Worm (Caenorhabditis elegans) whole organism, L2 larva: Measurements from ENCODE around the gene glb-23.

Source experiments
- C34F6.9 ChIP-seq: fragments of 150-350 bp; optimal IDR thresholded peaks from 2 replicates; lab custom pipeline; 2014; ENCODE audit warnings: missing biosample characterization, missing genetic modification characterization
- F13H6.1 ChIP-seq: sonication (generic microtip); optimal IDR thresholded peaks from 2 replicates; lab custom pipeline; 2016; ENCODE audit warnings: missing genetic modification characterization, missing compliant biosample characterization
- R02D3.7 ChIP-seq: fragments of 150-350 bp; optimal IDR thresholded peaks from 2 replicates; lab custom pipeline; 2014; ENCODE audit warnings: missing biosample characterization, missing genetic modification characterization
- Y55F3AM.14 ChIP-seq: fragments of 200-800 bp; sonication (Bioruptor generic); optimal IDR thresholded peaks from 2 replicates; lab custom pipeline; 2018; ENCODE audit warnings: mild to moderate bottlenecking, missing genetic modification characterization, missing compliant biosample characterization
- ZK546.5 ChIP-seq: sonication (generic microtip); optimal IDR thresholded peaks from 2 replicates; lab custom pipeline; 2017; ENCODE audit warnings: missing biosample characterization, missing genetic modification characterization
- alr-1 ChIP-seq: fragments of 150-350 bp; optimal IDR thresholded peaks from 2 replicates; lab custom pipeline; 2014; ENCODE audit warnings: missing biosample characterization, missing genetic modification characterization
- aly-2 ChIP-seq: fragments of 150-350 bp; optimal IDR thresholded peaks from 2 replicates; lab custom pipeline; 2014; ENCODE audit warnings: missing biosample characterization, missing genetic modification characterization
- ama-1 ChIP-seq: fragments of 150-350 bp; optimal IDR thresholded peaks from 2 replicates; lab custom pipeline; 2018; ENCODE audit warnings: inconsistent platforms
- blmp-1 ChIP-seq: sonication (generic microtip); optimal IDR thresholded peaks from 2 replicates; lab custom pipeline; 2017; ENCODE audit warnings: missing genetic modification characterization, mild to moderate bottlenecking, missing compliant biosample characterization, antibody characterized with exemption, moderate library complexity; ENCODE audit not compliant: insufficient read depth
- ceh-16 ChIP-seq: fragments of 150-350 bp; optimal IDR thresholded peaks from 2 replicates; lab custom pipeline; 2014; ENCODE audit warnings: missing biosample characterization, missing genetic modification characterization
- dmd-4 ChIP-seq: sonication (generic microtip); optimal IDR thresholded peaks from 2 replicates; lab custom pipeline; 2017; ENCODE audit warnings: missing biosample characterization, missing genetic modification characterization
- egl-27 ChIP-seq: sonication (generic microtip); optimal IDR thresholded peaks from 3 replicates; lab custom pipeline; 2017; ENCODE audit warnings: missing biosample characterization, missing genetic modification reagents, missing genetic modification characterization
- elt-3 ChIP-seq: sonication (generic microtip); optimal IDR thresholded peaks from 2 replicates; lab custom pipeline; 2017; ENCODE audit warnings: missing biosample characterization, missing genetic modification characterization
- fos-1 ChIP-seq: fragments of 150-350 bp; optimal IDR thresholded peaks from 2 replicates; lab custom pipeline; 2014; ENCODE audit warnings: missing biosample characterization, missing genetic modification characterization
- gmeb-1 ChIP-seq: fragments of 150-350 bp; optimal IDR thresholded peaks from 2 replicates; lab custom pipeline; 2014; ENCODE audit warnings: missing biosample characterization, missing genetic modification characterization
- lin-11 ChIP-seq: fragments of 150-350 bp; sonication (generic microtip); optimal IDR thresholded peaks from 2 replicates; lab custom pipeline; 2014; ENCODE audit warnings: missing biosample characterization, missing genetic modification characterization, inconsistent platforms, mixed read lengths
- lin-13 ChIP-seq: fragments of 150-350 bp; optimal IDR thresholded peaks from 2 replicates; lab custom pipeline; 2014; ENCODE audit warnings: missing biosample characterization, missing genetic modification reagents, missing genetic modification characterization
- mab-5 ChIP-seq: fragments of 150-350 bp; optimal IDR thresholded peaks from 2 replicates; lab custom pipeline; 2014; ENCODE audit warnings: missing biosample characterization, missing genetic modification characterization
- mbf-1 ChIP-seq: sonication (generic microtip); optimal IDR thresholded peaks from 2 replicates; lab custom pipeline; 2017; ENCODE audit warnings: missing biosample characterization, missing genetic modification characterization
- mdl-1 ChIP-seq, 2 experiments: fragments of 150-350 bp in 1 of 2; sonication (generic microtip) in 1 of 2; optimal IDR thresholded peaks; 2 replicates each; lab custom pipeline; 2017; ENCODE audit warnings: missing biosample characterization in 2 of 2, missing genetic modification characterization in 2 of 2
- nhr-10 ChIP-seq: sonication (generic microtip); optimal IDR thresholded peaks from 2 replicates; lab custom pipeline; 2017; ENCODE audit warnings: missing biosample characterization, missing genetic modification characterization
- nhr-11 ChIP-seq: fragments of 150-350 bp; optimal IDR thresholded peaks from 2 replicates; lab custom pipeline; 2014; ENCODE audit warnings: missing biosample characterization, missing genetic modification characterization
- nhr-12 ChIP-seq: fragments of 150-350 bp; optimal IDR thresholded peaks from 2 replicates; lab custom pipeline; 2014; ENCODE audit warnings: missing biosample characterization, missing genetic modification characterization
- nhr-129 ChIP-seq: fragments of 150-350 bp; optimal IDR thresholded peaks from 2 replicates; lab custom pipeline; 2014; ENCODE audit warnings: missing biosample characterization, missing genetic modification characterization
- nhr-21 ChIP-seq: fragments of 150-350 bp; optimal IDR thresholded peaks from 2 replicates; lab custom pipeline; 2014; ENCODE audit warnings: missing biosample characterization, missing genetic modification characterization
- nhr-23 ChIP-seq: fragments of 150-350 bp; optimal IDR thresholded peaks from 2 replicates; lab custom pipeline; 2014; ENCODE audit warnings: missing biosample characterization, missing genetic modification reagents, missing genetic modification characterization
- nhr-237 ChIP-seq: fragments of 150-350 bp; optimal IDR thresholded peaks from 2 replicates; lab custom pipeline; 2014; ENCODE audit warnings: missing biosample characterization, missing genetic modification characterization
- nhr-6 ChIP-seq: fragments of 150-350 bp; optimal IDR thresholded peaks from 2 replicates; lab custom pipeline; 2014; ENCODE audit warnings: missing biosample characterization, missing genetic modification characterization
- nhr-77 ChIP-seq: fragments of 150-350 bp; optimal IDR thresholded peaks from 2 replicates; lab custom pipeline; 2014; ENCODE audit warnings: missing biosample characterization, missing genetic modification characterization
- peb-1 ChIP-seq: fragments of 150-350 bp; optimal IDR thresholded peaks from 2 replicates; lab custom pipeline; 2014; ENCODE audit warnings: missing biosample characterization, missing genetic modification characterization
- sem-4 ChIP-seq: fragments of 150-350 bp; optimal IDR thresholded peaks from 2 replicates; lab custom pipeline; 2014; ENCODE audit warnings: missing biosample characterization, missing genetic modification reagents, missing genetic modification characterization
- skn-1 ChIP-seq: sonication (generic microtip); optimal IDR thresholded peaks from 2 replicates; lab custom pipeline; 2017; ENCODE audit warnings: missing biosample characterization, missing genetic modification characterization
- sma-9 ChIP-seq, 2 experiments: fragments of 150-350 bp in 1 of 2; sonication (generic microtip) in 1 of 2; optimal IDR thresholded peaks; 2 replicates each; lab custom pipeline; 2014 to 2016; ENCODE audit warnings: missing genetic modification characterization in 2 of 2, mild to moderate bottlenecking in 1 of 2, missing biosample characterization in 1 of 2, missing compliant biosample characterization in 1 of 2, missing genetic modification reagents in 1 of 2, moderate library complexity in 1 of 2
- unc-55 ChIP-seq: fragments of 150-350 bp; sonication (generic microtip); optimal IDR thresholded peaks from 3 replicates; lab custom pipeline; 2014; ENCODE audit warnings: missing biosample characterization, missing genetic modification reagents, missing genetic modification characterization
- unc-62 ChIP-seq: fragments of 150-350 bp; optimal IDR thresholded peaks from 2 replicates; lab custom pipeline; 2014; ENCODE audit warnings: missing biosample characterization, missing genetic modification reagents, missing genetic modification characterization
- zag-1 ChIP-seq: fragments of 150-350 bp; optimal IDR thresholded peaks from 2 replicates; lab custom pipeline; 2014; ENCODE audit warnings: missing biosample characterization, missing genetic modification characterization
- ztf-1 ChIP-seq: fragments of 200-800 bp; sonication (Bioruptor generic); conservative IDR thresholded peaks from 2 replicates; pipeline ENCODE4 v1.3.6; 2022; ENCODE audit warnings: missing genetic modification characterization, missing compliant biosample characterization
- ztf-11 ChIP-seq: sonication (generic microtip); optimal IDR thresholded peaks from 2 replicates; lab custom pipeline; 2017; ENCODE audit warnings: missing biosample characterization, missing genetic modification characterization
- ztf-4 ChIP-seq: fragments of 150-350 bp; optimal IDR thresholded peaks from 2 replicates; lab custom pipeline; 2014; ENCODE audit warnings: missing biosample characterization, missing genetic modification characterization

Gene glb-23

DNA sequence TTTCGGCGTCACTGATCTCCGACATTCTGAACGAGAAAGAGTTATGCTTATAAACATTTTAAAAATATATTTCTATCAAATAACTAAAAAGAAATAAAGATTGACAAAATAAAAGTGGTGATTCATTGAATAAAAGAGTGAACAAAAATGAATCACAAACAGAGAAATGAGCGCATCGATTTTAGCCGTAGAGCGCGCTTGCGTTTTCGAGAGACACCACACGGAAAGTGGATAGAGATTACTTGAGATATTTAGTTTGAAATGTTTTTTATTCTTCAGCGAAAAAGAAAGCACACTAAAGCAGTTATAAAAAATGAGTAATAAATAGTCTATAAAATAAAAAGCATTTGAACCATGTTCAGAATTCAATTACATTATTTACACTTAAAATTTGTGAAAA is 10.9 kb upstream of the glb-23 start, which contains the start of gene cap-1 (continued):
- TF ChIP-seq ztf-1 (GFP tag; lab: Robert Waterston, UW) (no peak), unc-55 (GFP tag; lab: Kevin White, UChicago) (peak; percentile 88), alr-1 (no peak), nhr-11 (no peak), ztf-4 (tag; lab: Kevin White, UChicago) (no peak), ztf-11 (no peak), egl-27 (tag; lab: Kevin White, UChicago) (no peak), mbf-1 (tag; lab: Kevin White, UChicago) (no peak), nhr-6 (no peak), F13H6.1 (tag; lab: Kevin White, UChicago) (peak; percentile 24), ama-1 (lab: Kevin White, UChicago) (no peak), nhr-237 (tag; lab: Kevin White, UChicago) (no peak), sma-9 (GFP tag; optimal IDR thresholded peaks at IDR 0.05; lab: Kevin White, UChicago) (peak; percentile 66), sma-9 (tag; optimal IDR thresholded peaks at IDR 0.05; lab: Kevin White, UChicago) (no peak)
- TF ChIP-seq, all 48 proteins: peak for 16

DNA sequence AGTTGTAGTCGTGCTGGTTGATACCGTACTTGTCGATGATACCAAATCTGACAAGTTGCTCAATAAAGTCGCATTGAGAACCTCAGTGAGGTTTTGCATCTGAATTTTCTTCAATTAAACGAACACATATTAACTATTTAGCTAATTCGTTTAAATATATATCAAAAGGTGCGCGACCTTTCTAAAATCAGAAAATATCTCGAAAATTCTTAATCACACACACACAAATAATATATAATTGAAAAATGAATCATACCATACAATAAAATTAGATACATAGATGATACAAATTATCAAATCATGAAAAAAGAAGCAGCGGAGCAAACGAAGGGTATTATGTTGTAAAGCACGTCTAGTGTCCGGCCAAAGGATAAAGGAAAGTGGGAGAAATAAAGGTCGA is 8.9 kb upstream of the glb-23 start, which contains the start of gene D2024.5:
D2024.5 (minus strand) TSS at position 101 of the 400 bp plus-strand sequence.
- TF ChIP-seq nhr-21 (tag; lab: Kevin White, UChicago) (no peak), Y55F3AM.14 (GFP tag; lab: Kevin White, UChicago) (no peak), ama-1 (lab: Kevin White, UChicago) (no peak), C34F6.9 (tag; lab: Kevin White, UChicago) (no peak), fos-1 (no peak), sma-9 (GFP tag; optimal IDR thresholded peaks at IDR 0.05; lab: Kevin White, UChicago) (no peak), sma-9 (tag; optimal IDR thresholded peaks at IDR 0.05; lab: Kevin White, UChicago) (no peak), nhr-237 (tag; lab: Kevin White, UChicago) (no peak), gmeb-1 (tag; lab: Kevin White, UChicago) (no peak), R02D3.7 (tag; lab: Kevin White, UChicago) (no peak), unc-62 (GFP tag; lab: Kevin White, UChicago) (no peak), peb-1 (no peak), egl-27 (tag; lab: Kevin White, UChicago) (no peak), ZK546.5 (no peak), mdl-1 (tag; optimal IDR thresholded peaks at IDR 0.05; lab: Kevin White, UChicago) (no peak), F13H6.1 (tag; lab: Kevin White, UChicago) (no peak), blmp-1 (tag; lab: Kevin White, UChicago) (no peak), lin-13 (GFP tag; lab: Kevin White, UChicago) (no peak), ceh-16 (tag; lab: Kevin White, UChicago) (no peak), dmd-4 (tag; lab: Kevin White, UChicago) (no peak), sem-4 (tag; lab: Kevin White, UChicago) (no peak)

DNA sequence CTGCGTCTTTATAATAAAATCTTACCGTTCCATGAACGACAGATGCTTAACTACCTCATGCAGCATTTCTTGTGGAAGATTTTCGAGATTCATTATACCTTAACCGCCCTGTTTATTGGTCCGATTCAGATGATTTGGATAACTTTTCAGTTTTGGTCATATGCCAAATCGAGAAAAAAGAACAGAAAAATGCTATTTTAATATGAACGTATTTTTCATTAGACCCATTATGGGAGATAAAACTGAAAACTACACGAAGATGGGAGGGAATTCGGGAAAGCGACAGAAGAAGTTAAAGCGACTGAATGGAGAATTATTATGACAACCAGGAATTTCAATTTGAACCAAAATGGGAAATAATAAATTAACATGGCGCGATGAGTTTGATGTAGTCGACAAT is 7.8 kb upstream of the glb-23 start, which contains the start of gene R13A1.10:
R13A1.10 (minus strand) TSS at position 101 of the 400 bp plus-strand sequence.
- no peak for TF ChIP-seq nhr-23
- TF ChIP-seq F13H6.1 (tag; lab: Kevin White, UChicago), result no peak
- no peak for TF ChIP-seq ama-1 (lab: Kevin White, UChicago)
- TF ChIP-seq mbf-1 (tag; lab: Kevin White, UChicago), result no peak
- no peak for TF ChIP-seq nhr-10
- no peak for TF ChIP-seq ceh-16 (tag; lab: Kevin White, UChicago)
- TF ChIP-seq, all 48 proteins: peak for 0

DNA sequence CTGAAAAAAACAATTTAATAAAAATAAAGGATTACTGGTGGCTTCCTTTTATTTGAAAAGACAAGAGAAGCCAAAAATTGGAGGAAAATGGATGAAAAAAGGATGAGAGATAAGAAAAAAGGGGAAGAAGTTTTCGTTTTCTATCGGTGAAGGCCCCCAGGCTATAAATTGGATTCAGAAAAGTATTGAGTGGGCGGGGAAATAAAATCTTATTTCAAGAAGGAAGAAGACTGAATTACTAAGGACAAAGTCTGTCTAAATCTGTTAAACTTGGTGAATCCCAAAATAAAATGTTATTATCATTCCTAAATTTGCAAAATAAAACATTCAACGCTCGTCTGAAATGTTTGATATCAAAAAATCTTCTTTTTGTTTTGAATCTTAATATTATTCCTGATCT is 2.8 kb upstream of the glb-23 start:
- no peak for TF ChIP-seq nhr-12 (tag; lab: Kevin White, UChicago)
- no peak for TF ChIP-seq nhr-77 (tag; lab: Kevin White, UChicago)
- no peak for TF ChIP-seq zag-1 (tag; lab: Kevin White, UChicago)
- no peak for TF ChIP-seq mab-5 (tag; lab: Kevin White, UChicago)
- no peak for TF ChIP-seq lin-11
- TF ChIP-seq nhr-237 (tag; lab: Kevin White, UChicago), result no peak
- TF ChIP-seq blmp-1 (tag; lab: Kevin White, UChicago), result no peak
- TF ChIP-seq skn-1, result no peak
- no peak for TF ChIP-seq mdl-1 (tag; optimal IDR thresholded peaks at IDR 0.05; lab: Kevin White, UChicago)
- no peak for TF ChIP-seq unc-62 (GFP tag; lab: Kevin White, UChicago)
- TF ChIP-seq mbf-1 (tag; lab: Kevin White, UChicago), result no peak
- no peak for TF ChIP-seq fos-1
- TF ChIP-seq elt-3 (tag; lab: Kevin White, UChicago), result no peak
- TF ChIP-seq nhr-129, result no peak
- TF ChIP-seq ztf-4 (tag; lab: Kevin White, UChicago), result no peak
- TF ChIP-seq aly-2, result no peak
- TF ChIP-seq sma-9 (GFP tag; optimal IDR thresholded peaks at IDR 0.05; lab: Kevin White, UChicago), result no peak
- TF ChIP-seq sma-9 (tag; optimal IDR thresholded peaks at IDR 0.05; lab: Kevin White, UChicago), result no peak
- no peak for TF ChIP-seq ZK546.5
- TF ChIP-seq F13H6.1 (tag; lab: Kevin White, UChicago), result no peak
- TF ChIP-seq, all 48 proteins: peak for 0
